Worm (Caenorhabditis elegans): Measurements from ENCODE around the gene F45H10.5.
A peak's percentile ranks its signal among the peaks of the same experiment; 100 is the strongest.

The F45H10.5 gene

DNA sequence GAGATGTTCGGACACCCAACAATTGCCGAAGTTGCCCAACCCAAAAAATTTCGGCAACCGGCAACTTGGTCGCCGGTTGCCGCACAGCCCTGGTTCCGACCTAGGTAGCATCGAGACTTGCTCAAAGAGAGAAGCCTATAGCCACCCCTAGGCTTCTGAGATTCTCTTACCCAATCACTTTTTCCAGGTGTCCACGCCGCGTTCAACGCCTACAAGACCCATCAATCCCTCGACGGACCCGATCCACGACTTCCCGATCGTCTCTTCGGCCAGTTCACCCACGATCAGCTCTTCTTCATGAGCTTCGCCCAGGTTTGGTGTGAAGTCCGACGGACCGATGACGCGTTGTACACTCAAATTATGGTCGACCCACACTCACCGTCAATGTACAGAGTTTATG is 14.1 kb downstream of the F45H10.5 start:
- TF ChIP-seq dao-5 (tag; optimal IDR thresholded peaks at IDR 0.05) (no peak), W03F9.2 (tag; optimal IDR thresholded peaks at IDR 0.05) (no peak), him-1 (tag; optimal IDR thresholded peaks at IDR 0.05) (no peak)

DNA sequence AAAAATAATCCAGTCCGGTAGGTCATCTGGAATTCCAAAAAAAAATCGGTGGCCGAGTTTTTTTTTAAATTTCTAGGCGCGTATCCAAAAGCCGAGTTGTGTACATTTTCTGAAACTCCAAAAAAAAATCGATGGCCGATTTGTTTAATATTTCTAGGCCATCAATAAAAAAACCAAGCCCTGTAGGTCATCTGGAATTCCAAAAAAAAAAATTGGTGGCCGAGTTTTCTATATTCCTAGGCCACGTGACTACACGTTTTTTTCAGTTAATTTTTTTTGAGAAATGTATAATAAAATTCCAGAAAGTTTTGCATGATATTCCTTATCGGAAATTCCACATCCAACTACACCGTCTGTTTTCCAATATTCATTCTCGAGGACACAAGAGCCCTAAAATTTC is 15.9 kb downstream of the F45H10.5 start, which contains the start of gene sre-45:
Gene sre-45 (plus strand): TSS at position 301 of the 400 bp plus-strand sequence.
- TF ChIP-seq him-1 (tag; optimal IDR thresholded peaks at IDR 0.05) (no peak), W03F9.2 (tag; optimal IDR thresholded peaks at IDR 0.05) (no peak), dao-5 (tag; optimal IDR thresholded peaks at IDR 0.05) (no peak)

DNA sequence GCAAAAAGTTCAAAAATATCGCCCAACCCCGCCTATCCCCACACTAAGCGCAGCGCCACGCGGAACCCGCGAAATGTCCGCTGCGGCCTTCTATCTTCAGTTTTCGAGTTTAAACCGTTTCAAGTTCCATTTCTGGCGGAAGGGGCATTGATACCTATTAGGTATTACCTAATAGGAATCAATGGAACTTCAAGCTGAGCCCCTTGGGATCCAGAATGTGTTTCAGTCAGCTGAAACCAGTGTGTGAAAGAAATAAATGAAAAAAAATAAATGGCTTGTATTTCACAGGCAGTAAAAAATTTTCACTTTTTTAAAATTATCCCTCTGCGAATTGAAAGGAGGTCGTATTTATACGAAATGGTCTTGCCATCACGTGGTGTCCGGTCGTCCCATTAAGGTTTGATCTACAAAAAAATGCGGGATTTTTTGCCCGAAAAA is 19.5 kb downstream of the F45H10.5 start:
- no peak for TF ChIP-seq him-1 (tag; optimal IDR thresholded peaks at IDR 0.05)
- no peak for TF ChIP-seq dao-5 (tag; optimal IDR thresholded peaks at IDR 0.05)
- peak; percentile 23 for TF ChIP-seq W03F9.2 (tag; optimal IDR thresholded peaks at IDR 0.05)

DNA sequence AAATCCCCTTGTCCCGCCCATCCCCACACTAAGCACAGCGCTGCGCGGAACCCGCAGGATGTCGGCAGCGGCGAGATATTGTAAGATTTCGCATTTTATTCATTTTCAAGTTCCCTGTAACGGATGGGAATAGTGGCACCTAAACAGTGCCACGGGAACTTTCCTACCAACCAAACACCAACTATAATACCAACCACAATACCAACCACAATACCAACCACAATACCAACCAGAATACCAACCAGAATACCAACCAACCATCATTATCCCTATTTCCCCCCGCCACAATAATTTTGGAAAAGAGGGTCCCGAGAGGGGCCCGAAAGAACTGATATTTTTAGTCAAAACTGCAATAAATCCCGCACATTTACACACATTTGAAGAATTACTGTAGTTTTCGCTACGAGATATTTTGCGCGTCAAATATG is 20.3 kb downstream of the F45H10.5 start:
- TF ChIP-seq W03F9.2 (tag; optimal IDR thresholded peaks at IDR 0.05) (no peak), dao-5 (tag; optimal IDR thresholded peaks at IDR 0.05) (no peak), him-1 (tag; optimal IDR thresholded peaks at IDR 0.05) (no peak)

DNA sequence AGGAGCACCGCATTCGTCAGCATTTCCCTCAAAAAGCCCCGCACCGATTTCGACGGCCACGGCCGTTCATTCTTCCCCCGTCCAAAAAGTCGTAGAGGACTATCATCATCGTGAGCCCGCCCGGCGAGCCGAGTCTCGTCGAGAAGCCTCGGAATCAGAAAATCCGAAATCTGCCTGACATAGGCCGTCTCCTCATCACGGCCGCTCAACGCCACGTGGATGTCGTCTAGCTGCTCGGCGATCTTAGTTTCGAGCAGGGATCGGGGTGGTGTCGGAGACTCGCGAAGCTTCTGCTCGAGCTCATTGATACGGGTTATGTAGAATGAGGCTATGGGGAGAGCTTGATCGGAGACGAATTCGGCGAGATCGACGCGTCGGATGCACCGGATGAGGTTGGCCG is 27.5 kb downstream of the F45H10.5 start:
- TF ChIP-seq W03F9.2 (tag; optimal IDR thresholded peaks at IDR 0.05) (no peak), dao-5 (tag; optimal IDR thresholded peaks at IDR 0.05) (no peak), him-1 (tag; optimal IDR thresholded peaks at IDR 0.05) (no peak)

DNA sequence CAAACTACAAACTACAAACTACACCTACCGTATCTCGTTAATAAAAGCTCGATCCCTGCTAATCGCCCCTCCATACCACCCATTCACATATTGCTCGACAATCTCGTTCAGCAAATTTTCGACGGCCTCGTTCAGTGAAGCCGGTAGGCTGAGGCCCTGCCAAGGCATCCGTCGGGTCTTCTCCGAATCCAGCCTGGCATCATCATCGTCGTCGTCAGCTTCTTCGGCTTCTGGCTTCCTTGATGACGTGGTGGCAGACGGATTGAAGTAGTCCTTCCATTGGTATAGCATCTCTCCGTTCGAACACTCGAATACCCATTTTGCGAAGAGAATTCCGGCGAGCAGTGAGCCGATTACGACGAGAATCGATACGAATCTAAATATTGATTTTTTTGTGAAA is 29.0 kb downstream of the F45H10.5 start:
- TF ChIP-seq him-1 (tag; optimal IDR thresholded peaks at IDR 0.05) (no peak), W03F9.2 (tag; optimal IDR thresholded peaks at IDR 0.05) (no peak), dao-5 (tag; optimal IDR thresholded peaks at IDR 0.05) (no peak)

DNA sequence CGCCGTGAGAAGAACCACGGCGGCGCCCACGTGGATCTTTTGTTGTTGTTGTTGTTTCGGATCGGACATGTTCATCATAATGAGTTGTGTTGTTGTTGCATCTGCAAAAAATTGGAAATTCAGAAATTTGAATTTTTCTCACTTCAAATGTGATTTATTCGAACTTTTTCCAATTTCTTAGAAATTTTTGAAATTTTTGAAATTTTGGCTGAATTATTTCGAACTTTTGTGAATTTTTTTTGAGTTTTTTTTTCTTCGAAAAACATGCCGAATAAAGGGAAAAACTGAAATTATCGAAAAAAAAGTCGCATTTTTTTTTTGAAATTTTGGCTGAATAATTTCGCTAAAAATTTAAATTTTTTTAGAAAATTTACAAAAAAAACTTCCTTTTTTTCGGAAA is 29.4 kb downstream of the F45H10.5 start, which contains the start of gene snx-14:
Gene snx-14 (minus strand): TSS at position 101 of the 400 bp plus-strand sequence.
- TF ChIP-seq dao-5 (tag; optimal IDR thresholded peaks at IDR 0.05) (no peak), W03F9.2 (tag; optimal IDR thresholded peaks at IDR 0.05) (no peak), him-1 (tag; optimal IDR thresholded peaks at IDR 0.05) (no peak)

DNA sequence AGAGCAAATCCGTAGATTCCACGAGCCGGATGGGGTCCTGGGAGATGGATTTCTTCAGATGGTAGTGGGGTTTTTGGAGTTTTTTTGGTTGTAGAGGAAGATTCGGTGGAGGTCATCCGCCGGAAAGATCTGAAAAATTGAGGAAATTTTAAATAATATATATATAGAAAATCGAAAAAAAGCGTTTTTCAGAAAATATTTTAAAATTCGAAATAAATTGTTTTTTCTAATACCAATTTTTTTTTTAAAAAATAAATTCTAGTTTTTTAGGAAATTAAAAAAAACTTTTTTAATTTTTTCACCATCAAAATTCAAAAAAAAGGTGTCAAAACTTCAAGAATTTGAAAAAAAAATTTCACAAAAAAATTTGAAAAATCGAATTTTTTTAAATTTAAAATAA is 39.3 kb downstream of the F45H10.5 start, which contains the start of the genes noa-1 and Y48E1B.17:
Gene noa-1 (minus strand): TSS at position 101 of the 400 bp plus-strand sequence.
Gene Y48E1B.17 (minus strand): TSS at position 129 of the 400 bp plus-strand sequence.
- TF ChIP-seq him-1 (tag; optimal IDR thresholded peaks at IDR 0.05) = no peak
- TF ChIP-seq W03F9.2 (tag; optimal IDR thresholded peaks at IDR 0.05) = no peak
- TF ChIP-seq dao-5 (tag; optimal IDR thresholded peaks at IDR 0.05) = no peak

DNA sequence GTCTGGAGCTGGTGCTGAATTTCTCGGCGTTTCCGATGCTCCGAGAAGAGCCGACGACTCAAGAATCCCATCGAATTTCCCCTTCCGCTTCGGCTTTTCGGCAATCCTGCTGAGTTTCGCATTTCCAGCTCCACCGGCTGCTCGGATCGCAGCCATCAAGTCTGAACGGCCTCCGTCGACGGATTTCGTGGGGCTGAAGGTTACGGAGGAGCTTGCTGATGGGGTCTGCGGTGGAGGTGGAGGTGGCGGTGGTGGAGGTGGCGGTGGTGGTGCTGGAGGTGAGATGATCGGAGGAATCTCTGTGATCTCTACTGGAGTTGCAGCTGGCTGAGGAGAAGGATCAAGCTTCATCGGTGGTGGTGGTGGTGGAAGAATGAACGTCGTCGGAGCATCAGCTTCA is 41.3 kb downstream of the F45H10.5 start:
- TF ChIP-seq W03F9.2 (tag; optimal IDR thresholded peaks at IDR 0.05) = no peak
- TF ChIP-seq him-1 (tag; optimal IDR thresholded peaks at IDR 0.05) = no peak
- no peak for TF ChIP-seq dao-5 (tag; optimal IDR thresholded peaks at IDR 0.05)

DNA sequence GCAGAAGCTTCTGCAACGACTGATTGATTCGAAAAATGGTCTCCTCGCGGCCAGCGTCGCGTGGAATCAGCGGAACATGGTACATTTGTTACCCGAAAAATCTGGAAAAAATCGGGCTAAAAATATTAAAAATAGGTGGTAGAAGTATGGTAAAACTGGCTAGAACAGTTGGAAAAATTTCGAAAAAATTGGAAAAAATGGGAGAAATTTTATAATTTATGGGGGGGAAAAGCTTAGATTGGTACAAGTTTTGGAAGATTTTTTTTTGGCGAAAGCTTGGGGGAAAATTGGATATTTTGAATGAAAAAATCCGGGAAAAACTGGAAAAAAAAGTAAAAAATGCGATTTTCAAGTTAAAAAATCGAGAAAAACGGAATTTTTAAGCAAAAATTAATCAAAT is 45.9 kb downstream of the F45H10.5 start, which contains the start of gene ddl-2:
Gene ddl-2 (minus strand): TSS at position 101 of the 400 bp plus-strand sequence.
- TF ChIP-seq W03F9.2 (tag; optimal IDR thresholded peaks at IDR 0.05) = no peak
- TF ChIP-seq dao-5 (tag; optimal IDR thresholded peaks at IDR 0.05) = no peak
- no peak for TF ChIP-seq him-1 (tag; optimal IDR thresholded peaks at IDR 0.05)
